Worm (Caenorhabditis elegans) whole organism, late embryonic: ENCODE measurements around the gene T26C5.4.

ENCODE experiments used
- T23F11.4 ChIP-seq: fragments of 200-800 bp; sonication (Bioruptor generic); optimal IDR thresholded peaks from 2 replicates; lab custom pipeline; 2018; ENCODE audit warnings: mild to moderate bottlenecking, missing genetic modification characterization, missing compliant biosample characterization
- ceh-30 ChIP-seq: fragments of 150-350 bp; optimal IDR thresholded peaks from 2 replicates; lab custom pipeline; 2014; ENCODE audit warnings: missing biosample characterization, missing genetic modification characterization
- ceh-9 ChIP-seq: sonication (generic microtip); optimal IDR thresholded peaks from 2 replicates; lab custom pipeline; 2016; ENCODE audit warnings: mild to moderate bottlenecking, missing genetic modification characterization, inconsistent platforms, missing compliant biosample characterization
- dmd-4 ChIP-seq: sonication (generic microtip); optimal IDR thresholded peaks from 2 replicates; lab custom pipeline; 2016; ENCODE audit warnings: borderline replicate concordance, missing genetic modification characterization, missing compliant biosample characterization
- elt-2 ChIP-seq: sonication (generic microtip); optimal IDR thresholded peaks from 2 replicates; lab custom pipeline; 2016; ENCODE audit warnings: missing genetic modification reagents, missing genetic modification characterization, missing compliant biosample characterization
- hlh-15 ChIP-seq: sonication (generic microtip); optimal IDR thresholded peaks from 2 replicates; lab custom pipeline; 2016; ENCODE audit warnings: missing genetic modification characterization, missing compliant biosample characterization
- hlh-30 ChIP-seq: sonication (generic microtip); optimal IDR thresholded peaks from 2 replicates; lab custom pipeline; 2017; ENCODE audit warnings: antibody characterized with exemption, missing genetic modification characterization, missing compliant biosample characterization; ENCODE audit not compliant: insufficient read depth
- nfya-1 ChIP-seq: sonication (generic microtip); optimal IDR thresholded peaks from 2 replicates; lab custom pipeline; 2017; ENCODE audit warnings: missing genetic modification characterization, mild to moderate bottlenecking, missing compliant biosample characterization, antibody characterized with exemption, moderate library complexity
- sdc-2 ChIP-seq: sonication (generic microtip); optimal IDR thresholded peaks from 2 replicates; lab custom pipeline; 2016; ENCODE audit warnings: missing genotype, missing genetic modification characterization, missing compliant biosample characterization
- unc-55 ChIP-seq: sonication (generic microtip); optimal IDR thresholded peaks from 2 replicates; lab custom pipeline; 2017; ENCODE audit warnings: missing biosample characterization, missing genetic modification reagents, missing genetic modification characterization
- unc-86 ChIP-seq: sonication (generic microtip); optimal IDR thresholded peaks from 2 replicates; lab custom pipeline; 2016; ENCODE audit warnings: missing genetic modification characterization, missing compliant biosample characterization

DNA sequence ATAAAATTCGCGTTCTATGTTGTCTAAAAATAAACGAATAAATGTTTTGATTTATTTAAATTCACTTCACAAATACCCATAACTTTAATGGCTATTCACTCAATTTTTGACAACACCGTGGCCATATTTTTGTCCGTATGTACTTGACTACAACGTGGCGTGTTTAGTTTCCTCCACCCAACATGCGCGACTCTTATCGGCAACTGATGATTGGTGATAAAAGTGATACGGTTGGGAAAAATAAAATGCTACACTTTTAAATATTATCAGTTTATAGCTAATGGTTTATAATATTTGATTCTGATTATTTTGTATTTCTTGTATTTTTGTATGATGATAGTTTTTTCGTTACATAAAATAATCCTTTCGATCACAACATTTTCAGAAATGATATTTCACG lies 41.3 kb upstream of the T26C5.4 start, which contains the start of gene acs-7:
- no peak for TF ChIP-seq ceh-30 (tag; lab: Kevin White, UChicago)
- no peak for TF ChIP-seq hlh-30 (tag; lab: Kevin White, UChicago)
- peak; percentile 94 for TF ChIP-seq elt-2
- no peak for TF ChIP-seq hlh-15 (tag; lab: Kevin White, UChicago)
- no peak for TF ChIP-seq unc-86 (tag; lab: Kevin White, UChicago)
- TF ChIP-seq ceh-9 = no peak
- TF ChIP-seq nfya-1 (tag; lab: Kevin White, UChicago) = no peak
- TF ChIP-seq unc-55 (GFP tag; lab: Kevin White, UChicago) = no peak
- TF ChIP-seq sdc-2 (tag; lab: Kevin White, UChicago) = no peak
- no peak for TF ChIP-seq T23F11.4 (GFP tag; lab: Kevin White, UChicago)
- no peak for TF ChIP-seq dmd-4 (tag; lab: Kevin White, UChicago)
